Fruit fly (Drosophila melanogaster) whole organism: ENCODE results near the gene Idua.

Source experiments
- CG8478 ChIP-seq: fragments of >200 bp; optimal IDR thresholded peaks from 2 replicates; lab custom pipeline; 2018; ENCODE audit warnings: inconsistent platforms
- Dll ChIP-seq: fragments of >200 bp; optimal IDR thresholded peaks from 2 replicates; lab custom pipeline; 2017
- EcR ChIP-seq, 2 experiments: fragments of >200 bp; optimal IDR thresholded peaks; 2 replicates each; lab custom pipeline; 2017; ENCODE audit warnings: missing biosample characterization in 2 of 2, missing genetic modification characterization in 2 of 2, missing genetic modification reagents in 2 of 2
- pan ChIP-seq: fragments of >200 bp; optimal IDR thresholded peaks from 2 replicates; lab custom pipeline; 2017
- psq ChIP-seq: fragments of >200 bp; optimal IDR thresholded peaks from 2 replicates; lab custom pipeline; 2017
- usp ChIP-seq: fragments of >200 bp; optimal IDR thresholded peaks from 2 replicates; lab custom pipeline; 2017; ENCODE audit warnings: missing biosample characterization, missing genetic modification characterization, mixed read lengths

Idua gene

dm6 chr2L:11113011-11113528 is at the start of gene Idua:
Idua (minus strand) TSS chr2L:11113061.
- TF ChIP-seq pan (lab: Kevin White, UChicago) = no peak
- TF ChIP-seq EcR (GFP tag; optimal IDR thresholded peaks at IDR 0.05; lab: Kevin White, UChicago) = no peak
- TF ChIP-seq psq (lab: Kevin White, UChicago) = no peak
- no peak for TF ChIP-seq usp (GFP tag; lab: Kevin White, UChicago)
- TF ChIP-seq Dll (lab: Kevin White, UChicago) = no peak
- no peak for TF ChIP-seq CG8478

- TF ChIP-seq psq (lab: Kevin White, UChicago) = no peak
- peak; percentile 46 for TF ChIP-seq pan (lab: Kevin White, UChicago)
- peak; percentile 89 to 96 for TF ChIP-seq EcR (GFP tag; optimal IDR thresholded peaks at IDR 0.05; lab: Kevin White, UChicago)
- TF ChIP-seq Dll (lab: Kevin White, UChicago) = peak; percentile 97
These were observed 42.5 kb upstream of the Idua start, which contains the start of gene CG6287 for dm6 chr2L:11155166-11155958. CG6287 (minus strand) TSS chr2L:11155721.

dm6 chr2L:11148969-11149368 is 36.1 kb upstream of the Idua start, which contains the start of gene Gyc32E:
Gyc32E (minus strand) TSS chr2L:11149101.
- no peak for TF ChIP-seq usp (GFP tag; lab: Kevin White, UChicago)
- TF ChIP-seq psq (lab: Kevin White, UChicago) = no peak
- no peak for TF ChIP-seq Dll (lab: Kevin White, UChicago)
- TF ChIP-seq EcR (GFP tag; optimal IDR thresholded peaks at IDR 0.05; lab: Kevin White, UChicago) = no peak
- TF ChIP-seq CG8478 = no peak
- TF ChIP-seq pan (lab: Kevin White, UChicago) = no peak

- TF ChIP-seq pan (lab: Kevin White, UChicago) = no peak
- no peak for TF ChIP-seq psq (lab: Kevin White, UChicago)
- TF ChIP-seq CG8478 = no peak
- TF ChIP-seq EcR (GFP tag; optimal IDR thresholded peaks at IDR 0.05; lab: Kevin White, UChicago) = no peak
- TF ChIP-seq usp (GFP tag; lab: Kevin White, UChicago) = no peak
- no peak for TF ChIP-seq Dll (lab: Kevin White, UChicago)
These were observed 32.5 kb upstream of the Idua start, which contains the start of gene CG31867 for dm6 chr2L:11145317-11145716. CG31867 (minus strand) TSS chr2L:11145417.

- TF ChIP-seq EcR (GFP tag; optimal IDR thresholded peaks at IDR 0.05; lab: Kevin White, UChicago) = no peak
- no peak for TF ChIP-seq Dll (lab: Kevin White, UChicago)
- no peak for TF ChIP-seq psq (lab: Kevin White, UChicago)
- TF ChIP-seq CG8478 = no peak
- no peak for TF ChIP-seq pan (lab: Kevin White, UChicago)
These were observed 23.2 kb upstream of the Idua start, which contains the start of gene hgo for dm6 chr2L:11136093-11136492. hgo (plus strand) TSS chr2L:11136393.

- TF ChIP-seq usp (GFP tag; lab: Kevin White, UChicago) (no peak), CG8478 (no peak), psq (lab: Kevin White, UChicago) (no peak), EcR (GFP tag; optimal IDR thresholded peaks at IDR 0.05; lab: Kevin White, UChicago) (no peak), pan (lab: Kevin White, UChicago) (no peak), Dll (lab: Kevin White, UChicago) (no peak)
These were observed 17.5 kb upstream of the Idua start, which contains the start of the genes RfC38 and CG4751 for dm6 chr2L:11130151-11131008. RfC38 (minus strand) TSS chr2L:11130645. CG4751 (plus strand) TSS chr2L:11130737.

dm6 chr2L:11123499-11123898 is 10.6 kb upstream of the Idua start, which contains the start of the genes Csl4 and Nup160:
Csl4 (minus strand) TSS chr2L:11123567.
Nup160 (plus strand) TSS chr2L:11123777.
- TF ChIP-seq EcR (GFP tag; optimal IDR thresholded peaks at IDR 0.05; lab: Kevin White, UChicago) = no peak
- no peak for TF ChIP-seq psq (lab: Kevin White, UChicago)
- TF ChIP-seq usp (GFP tag; lab: Kevin White, UChicago) = no peak
- TF ChIP-seq pan (lab: Kevin White, UChicago) = no peak
- no peak for TF ChIP-seq Dll (lab: Kevin White, UChicago)
- no peak for TF ChIP-seq CG8478

dm6 chr2L:11121614-11122013 is 8.8 kb upstream of the Idua start, which contains the start of gene Dnaaf4:
Dnaaf4 (minus strand) TSS chr2L:11121714.
- TF ChIP-seq psq (lab: Kevin White, UChicago) (no peak), Dll (lab: Kevin White, UChicago) (no peak), pan (lab: Kevin White, UChicago) (no peak), EcR (GFP tag; optimal IDR thresholded peaks at IDR 0.05; lab: Kevin White, UChicago) (no peak), CG8478 (no peak), usp (GFP tag; lab: Kevin White, UChicago) (no peak)

dm6 chr2L:11119966-11120517 is 7.2 kb upstream of the Idua start, which contains the start of gene CG6230:
CG6230 (minus strand) TSS chr2L:11120319.
- TF ChIP-seq pan (lab: Kevin White, UChicago) (no peak), psq (lab: Kevin White, UChicago) (no peak), usp (GFP tag; lab: Kevin White, UChicago) (no peak), EcR (GFP tag; optimal IDR thresholded peaks at IDR 0.05; lab: Kevin White, UChicago) (no peak), CG8478 (no peak), Dll (lab: Kevin White, UChicago) (no peak)

- TF ChIP-seq usp (GFP tag; lab: Kevin White, UChicago) = no peak
- TF ChIP-seq Dll (lab: Kevin White, UChicago) = no peak
These were observed 853 bp upstream of the Idua start, which contains the start of gene Gr32a for dm6 chr2L:11113714-11114113. Gr32a (plus strand) TSS chr2L:11114014.
